Fruit fly (Drosophila melanogaster): Measurements from ENCODE around the gene Mur18B.

dm6 chrX:19264396-19264795, 51.3 kb downstream of the Mur18B start:
- TF ChIP-seq usp (GFP tag; optimal IDR thresholded peaks at IDR 0.05): no peak
- TF ChIP-seq Dif (GFP tag; optimal IDR thresholded peaks at IDR 0.05; ENCODE audit: partially characterized antibody): no peak
- TF ChIP-seq CrebA (GFP tag; optimal IDR thresholded peaks at IDR 0.05; ENCODE audit: borderline replicate concordance): no peak
- no peak for TF ChIP-seq Mio (GFP tag; optimal IDR thresholded peaks at IDR 0.05)
- TF ChIP-seq psq (GFP tag; optimal IDR thresholded peaks at IDR 0.05): no peak
- no peak for TF ChIP-seq foxo (GFP tag; optimal IDR thresholded peaks at IDR 0.05)
- TF ChIP-seq dsf (GFP tag; optimal IDR thresholded peaks at IDR 0.05; ENCODE audit: borderline replicate concordance): no peak
- TF ChIP-seq Hr83 (GFP tag; optimal IDR thresholded peaks at IDR 0.05; ENCODE audit: poor library complexity, severe bottlenecking): no peak
- TF ChIP-seq br (GFP tag; optimal IDR thresholded peaks at IDR 0.05): no peak
- no peak for TF ChIP-seq Myc (optimal IDR thresholded peaks at IDR 0.05)
- TF ChIP-seq pan (optimal IDR thresholded peaks at IDR 0.05): no peak
- no peak for TF ChIP-seq tai (GFP tag; optimal IDR thresholded peaks at IDR 0.05)
- TF ChIP-seq Rel (GFP tag; optimal IDR thresholded peaks at IDR 0.05): no peak
- no peak for TF ChIP-seq Rel (tag; optimal IDR thresholded peaks at IDR 0.05)
- no peak for TF ChIP-seq dl (GFP tag; optimal IDR thresholded peaks at IDR 0.05; ENCODE audit: insufficient read depth in 1 of 2, partially characterized antibody in 2 of 2)

Measured in whole organism, wandering third instar larva.